Worm (Caenorhabditis elegans): Measurements from ENCODE around the gene Y49F6C.7.
A peak's percentile ranks its signal among the peaks of the same experiment; 100 is the strongest.

Gene Y49F6C.7

DNA sequence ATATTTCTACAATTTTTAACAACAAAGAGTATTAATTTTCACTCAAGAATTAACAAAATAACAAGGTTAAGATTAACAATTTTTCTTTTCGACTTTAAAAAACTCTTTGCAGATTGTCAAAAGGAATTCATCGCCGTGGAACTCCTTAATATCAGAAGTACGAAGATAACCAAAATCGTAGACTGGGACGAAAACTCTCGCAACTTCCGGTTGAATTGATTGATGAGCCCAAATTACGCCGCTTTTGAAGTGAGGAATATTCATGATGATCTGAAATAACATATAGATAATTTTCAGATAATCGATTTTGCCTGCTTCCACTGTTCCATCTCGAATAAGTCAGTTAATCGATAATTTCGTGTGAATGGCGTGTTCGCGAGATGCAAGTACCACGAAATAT, 24.3 kb downstream of the Y49F6C.7 start, which contains the start of gene F14D2.15:
Gene F14D2.15 (minus strand): TSS at position 101 of the 400 bp plus-strand sequence.
- TF ChIP-seq ceh-28 (tag; optimal IDR thresholded peaks at IDR 0.05) = peak; percentile 49
- no peak for TF ChIP-seq ctbp-1 (GFP tag; IDR thresholded peaks at IDR 0.05)

DNA sequence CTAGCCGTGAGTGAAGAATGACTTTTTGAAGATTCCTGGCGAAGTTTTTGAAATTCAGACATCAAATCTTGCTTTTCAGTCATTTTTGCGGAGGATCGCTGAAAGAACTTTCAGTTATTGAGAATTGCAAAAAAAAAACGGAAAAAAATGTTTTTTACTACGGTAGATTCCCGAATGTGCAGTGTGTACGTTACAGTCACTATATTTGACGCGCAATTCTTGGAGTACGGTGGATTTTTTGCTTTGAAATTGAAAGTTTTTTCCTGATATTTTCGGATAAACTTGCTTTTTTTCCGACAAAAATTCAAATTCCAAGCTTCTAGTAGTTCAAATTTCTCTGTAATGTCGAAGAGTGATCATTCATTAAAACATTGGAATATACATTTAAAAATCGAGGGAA, 26.0 kb downstream of the Y49F6C.7 start, which contains the start of gene F14D2.11:
Gene F14D2.11 (minus strand): TSS at position 101 of the 400 bp plus-strand sequence.
- TF ChIP-seq arid-1 (GFP tag; conservative IDR thresholded peaks at IDR 0.05) = no peak
- TF ChIP-seq ceh-62 (tag; optimal IDR thresholded peaks at IDR 0.05) = no peak
- TF ChIP-seq Y5F2A.4 (GFP tag; optimal IDR thresholded peaks at IDR 0.05) = no peak
- no peak for TF ChIP-seq Y75B8A.6 (GFP tag; IDR thresholded peaks at IDR 0.05)
- TF ChIP-seq rbr-2 (tag; optimal IDR thresholded peaks at IDR 0.05) = no peak
- TF ChIP-seq Y48G9A.11 (GFP tag; IDR thresholded peaks at IDR 0.05) = no peak
- no peak for TF ChIP-seq php-3 (GFP tag; IDR thresholded peaks at IDR 0.05)
- no peak for TF ChIP-seq zip-11 (GFP tag; IDR thresholded peaks at IDR 0.05)
- no peak for TF ChIP-seq set-16 (GFP tag; IDR thresholded peaks at IDR 0.05)
- TF ChIP-seq snpc-4 (tag; optimal IDR thresholded peaks at IDR 0.05) = no peak
- no peak for TF ChIP-seq nhr-48 (tag; optimal IDR thresholded peaks at IDR 0.05)
- TF ChIP-seq nhr-237 (tag; optimal IDR thresholded peaks at IDR 0.05) = no peak

DNA sequence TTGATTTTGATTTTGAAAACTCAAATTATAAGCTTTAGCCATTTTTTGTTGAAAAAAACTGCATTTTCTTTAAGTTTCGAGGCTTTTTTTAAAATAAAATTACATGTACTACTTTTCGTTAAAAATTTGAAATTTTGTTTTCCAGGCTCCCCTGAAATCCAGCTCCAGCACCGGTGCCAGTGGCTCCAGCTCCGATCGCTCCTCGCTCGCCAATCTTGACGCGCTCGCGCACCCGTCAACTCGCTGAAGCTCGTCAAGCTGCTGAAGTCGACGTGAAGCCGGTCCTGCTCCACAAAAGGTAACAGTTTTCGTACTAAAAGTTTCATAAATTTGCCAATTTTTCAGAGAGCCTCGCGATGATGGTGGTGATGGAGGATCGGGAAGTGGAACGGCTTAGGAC, 27.2 kb downstream of the Y49F6C.7 start:
- TF ChIP-seq set-16 (GFP tag; IDR thresholded peaks at IDR 0.05) = peak; percentile 87
- TF ChIP-seq zag-1 (tag; optimal IDR thresholded peaks at IDR 0.05) = no peak

DNA sequence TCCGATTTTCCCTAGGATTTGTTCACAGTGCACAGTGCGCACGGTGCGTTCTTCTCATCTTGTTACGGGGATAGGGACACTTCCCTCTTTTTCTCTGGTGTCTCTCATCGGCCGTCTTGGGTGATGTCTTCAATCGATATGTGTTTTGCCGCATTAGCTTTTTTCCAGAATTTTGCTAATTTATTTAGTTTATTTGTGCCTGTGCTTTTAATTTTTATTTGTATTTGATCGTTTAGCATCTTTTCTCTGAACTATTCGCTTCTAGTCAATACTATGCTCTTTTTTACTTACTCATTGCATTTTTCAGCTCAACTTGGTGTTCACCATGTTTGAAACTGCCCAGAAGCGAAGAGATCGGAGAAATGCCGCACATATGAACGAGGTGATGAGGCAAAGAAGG, 27.7 kb downstream of the Y49F6C.7 start, which contains the start of gene F14D2.5:
Gene F14D2.5 (plus strand): TSS at position 301 of the 400 bp plus-strand sequence.
- TF ChIP-seq zip-11 (GFP tag; IDR thresholded peaks at IDR 0.05) (no peak), nhr-42 (GFP tag; IDR thresholded peaks at IDR 0.05) (no peak), nhr-111 (GFP tag; optimal IDR thresholded peaks at IDR 0.05) (no peak), mxl-3 (GFP tag; optimal IDR thresholded peaks at IDR 0.05) (no peak), madf-9 (GFP tag; conservative IDR thresholded peaks at IDR 0.05) (no peak), ama-1 (optimal IDR thresholded peaks at IDR 0.05) (no peak), dve-1 (tag; optimal IDR thresholded peaks at IDR 0.05; ENCODE audit: insufficient read depth) (no peak), nhr-6 (tag; optimal IDR thresholded peaks at IDR 0.05) (no peak), daf-8 (GFP tag; IDR thresholded peaks at IDR 0.05) (no peak), cey-2 (tag; optimal IDR thresholded peaks at IDR 0.05; ENCODE audit: borderline replicate concordance, insufficient read depth) (no peak), Y48G9A.11 (GFP tag; IDR thresholded peaks at IDR 0.05) (no peak), ZK546.5 (tag; optimal IDR thresholded peaks at IDR 0.05) (no peak), skn-1 (tag; optimal IDR thresholded peaks at IDR 0.05) (no peak), nhr-237 (tag; optimal IDR thresholded peaks at IDR 0.05) (no peak), D1046.2 (GFP tag; IDR thresholded peaks at IDR 0.05) (no peak), arid-1 (GFP tag; conservative IDR thresholded peaks at IDR 0.05) (no peak), aly-2 (tag; optimal IDR thresholded peaks at IDR 0.05) (no peak), daf-12 (tag; optimal IDR thresholded peaks at IDR 0.05) (no peak), F37D6.2 (tag; optimal IDR thresholded peaks at IDR 0.05) (no peak), hmg-1.1 (GFP tag; IDR thresholded peaks at IDR 0.05) (no peak)

DNA sequence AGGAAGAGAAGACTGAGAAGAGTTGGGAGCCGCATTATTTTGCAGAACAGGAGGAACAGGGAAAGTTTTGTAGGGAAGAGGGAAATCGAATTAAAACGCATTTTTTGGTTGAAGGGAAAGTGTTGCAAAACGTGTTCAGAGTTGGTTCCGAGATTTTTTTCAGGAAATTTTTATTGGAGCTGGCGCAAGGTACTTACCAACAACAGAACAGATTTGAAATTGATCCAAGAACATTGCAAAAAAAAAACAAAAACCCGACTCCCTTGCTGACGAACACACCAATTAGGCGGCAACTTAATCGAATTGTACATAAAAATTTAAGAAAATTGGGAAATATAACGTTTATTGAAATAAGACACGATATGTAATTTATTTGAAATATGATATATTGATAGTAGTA, 29.4 kb downstream of the Y49F6C.7 start, which contains the start of gene F14D2.7:
Gene F14D2.7 (minus strand): TSS at position 101 of the 400 bp plus-strand sequence.
- no peak for TF ChIP-seq fos-1 (tag; optimal IDR thresholded peaks at IDR 0.05)
- no peak for TF ChIP-seq sdz-12 (GFP tag; optimal IDR thresholded peaks at IDR 0.05)
- no peak for TF ChIP-seq hmg-1.1 (GFP tag; IDR thresholded peaks at IDR 0.05)
- peak; percentile 79 for TF ChIP-seq aha-1 (tag)
- TF ChIP-seq unc-62 (GFP tag; optimal IDR thresholded peaks at IDR 0.05 in 1 of 2) = peak in 1 of 2 experiments; percentile 31
- TF ChIP-seq unc-62 (tag; optimal IDR thresholded peaks at IDR 0.05) = no peak
